Worm (Caenorhabditis elegans) whole organism, L4 larva: ENCODE measurements around the gene C07A4.2.

Experiments used
- Y105C5A.15 ChIP-seq: fragments of 200-800 bp; sonication (Bioruptor generic); IDR thresholded peaks from 2 replicates; pipeline ENCODE4 v1.3.6; 2022; ENCODE audit warnings: missing genetic modification characterization, missing compliant biosample characterization
- dmd-6 ChIP-seq: fragments of 200-800 bp; sonication (Bioruptor generic); IDR thresholded peaks from 2 replicates; pipeline ENCODE4 v1.3.6; 2022; ENCODE audit warnings: missing genetic modification reagents, missing genetic modification characterization, missing compliant biosample characterization
- dmd-9 ChIP-seq: fragments of 200-800 bp; sonication (Bioruptor generic); IDR thresholded peaks from 2 replicates; pipeline ENCODE4 v1.3.6; 2022; ENCODE audit warnings: missing genetic modification reagents, missing genetic modification characterization, missing compliant biosample characterization
- hmg-1.1 ChIP-seq: fragments of 200-800 bp; sonication (Bioruptor generic); IDR thresholded peaks from 2 replicates; pipeline ENCODE4 v1.3.6; 2022; ENCODE audit warnings: missing genetic modification reagents, missing genetic modification characterization, missing compliant biosample characterization
- lin-15B ChIP-seq: fragments of 150-350 bp; sonication (generic microtip); optimal IDR thresholded peaks from 3 replicates; lab custom pipeline; 2014; ENCODE audit warnings: missing biosample characterization, missing genetic modification characterization
- lsy-2 ChIP-seq, 2 experiments: fragments of 150-350 bp in 1 of 2; sonication (generic microtip) in 1 of 2; optimal IDR thresholded peaks; 2 replicates each; lab custom pipeline; 2014 to 2017; ENCODE audit warnings: missing biosample characterization in 2 of 2, missing genetic modification characterization in 2 of 2
- mep-1 ChIP-seq: fragments of 150-350 bp; sonication (generic microtip); optimal IDR thresholded peaks from 3 replicates; lab custom pipeline; 2014; ENCODE audit warnings: missing biosample characterization, missing genetic modification characterization
- nhr-237 ChIP-seq: sonication (generic microtip); optimal IDR thresholded peaks from 2 replicates; lab custom pipeline; 2017; ENCODE audit warnings: missing biosample characterization, missing genetic modification characterization
- nhr-48 ChIP-seq: sonication (generic microtip); optimal IDR thresholded peaks from 2 replicates; lab custom pipeline; 2016; ENCODE audit warnings: mild to moderate bottlenecking, missing genetic modification characterization, missing compliant biosample characterization
- pqm-1 ChIP-seq: sonication (generic microtip); optimal IDR thresholded peaks from 2 replicates; lab custom pipeline; 2017; ENCODE audit warnings: missing biosample characterization, missing genetic modification characterization

- TF ChIP-seq dmd-6 (GFP tag; lab: Robert Waterston, UW) (no peak), mep-1 (tag; lab: Kevin White, UChicago) (no peak), hmg-1.1 (no peak), nhr-48 (no peak), lsy-2 (tag; optimal IDR thresholded peaks at IDR 0.05; lab: Kevin White, UChicago) (no peak), Y105C5A.15 (no peak), lin-15B (tag; lab: Kevin White, UChicago) (no peak), pqm-1 (tag; lab: Kevin White, UChicago) (no peak), nhr-237 (no peak), dmd-9 (GFP tag; lab: Robert Waterston, UW) (no peak)
These were observed 34.0 kb downstream of the C07A4.2 start for ce11 chrX:10206008-10206407.
